Fruit fly (Drosophila melanogaster) whole organism: ENCODE data around the gene sob.

Source experiments
- CG8478 ChIP-seq: fragments of >200 bp; optimal IDR thresholded peaks from 2 replicates; lab custom pipeline; 2018; ENCODE audit warnings: inconsistent platforms
- Dll ChIP-seq: fragments of >200 bp; optimal IDR thresholded peaks from 2 replicates; lab custom pipeline; 2017
- EcR ChIP-seq, 2 experiments: fragments of >200 bp; optimal IDR thresholded peaks; 2 replicates each; lab custom pipeline; 2017; ENCODE audit warnings: missing biosample characterization in 2 of 2, missing genetic modification characterization in 2 of 2, missing genetic modification reagents in 2 of 2
- pan ChIP-seq: fragments of >200 bp; optimal IDR thresholded peaks from 2 replicates; lab custom pipeline; 2017
- psq ChIP-seq: fragments of >200 bp; optimal IDR thresholded peaks from 2 replicates; lab custom pipeline; 2017
- usp ChIP-seq: fragments of >200 bp; optimal IDR thresholded peaks from 2 replicates; lab custom pipeline; 2017; ENCODE audit warnings: missing biosample characterization, missing genetic modification characterization, mixed read lengths

sob gene

DNA sequence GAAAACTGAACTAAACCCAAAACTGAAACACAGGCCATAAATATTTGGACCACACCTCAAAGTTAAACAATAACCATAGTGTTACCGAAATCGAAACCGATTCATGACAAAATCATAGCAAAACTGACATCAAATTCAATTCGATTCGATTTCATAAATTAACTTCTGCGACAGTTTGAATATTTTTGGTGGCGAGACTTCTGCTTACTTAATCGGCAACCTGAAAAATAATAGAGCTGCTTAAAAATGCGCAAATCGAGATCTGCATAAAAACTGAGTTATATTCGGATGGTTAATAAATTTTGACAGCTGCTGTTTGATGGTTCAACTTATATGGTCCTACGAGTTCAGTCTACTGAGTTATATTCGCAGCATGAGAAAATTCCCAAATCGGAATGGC lies 23.0 kb upstream of the sob start:
- TF ChIP-seq psq (lab: Kevin White, UChicago) (no peak), EcR (GFP tag; optimal IDR thresholded peaks at IDR 0.05; lab: Kevin White, UChicago) (no peak), CG8478 (lab: Kevin White, UChicago) (no peak), usp (GFP tag; lab: Kevin White, UChicago) (no peak), pan (lab: Kevin White, UChicago) (no peak)

DNA sequence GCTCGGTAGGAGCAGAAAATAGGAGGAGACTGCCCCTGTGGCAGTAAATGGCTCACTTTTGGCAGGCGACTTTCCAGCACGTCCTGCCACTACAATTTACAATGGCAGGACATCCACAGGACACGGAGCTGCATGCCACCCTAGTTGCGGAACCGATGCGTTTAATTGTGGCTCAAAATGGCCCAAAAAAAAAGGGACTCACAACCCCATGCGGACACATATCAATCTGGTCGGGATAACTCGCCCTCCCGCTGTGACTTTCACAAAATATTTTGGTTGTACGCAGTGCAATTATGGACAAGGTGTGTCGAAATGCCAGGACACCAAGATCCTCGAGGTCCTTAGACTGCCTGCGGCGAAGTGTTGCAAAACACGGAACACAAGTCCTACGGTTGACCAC lies 22.0 kb upstream of the sob start:
- TF ChIP-seq usp (GFP tag; lab: Kevin White, UChicago) (no peak), psq (lab: Kevin White, UChicago) (no peak), Dll (no peak), pan (lab: Kevin White, UChicago) (no peak), CG8478 (lab: Kevin White, UChicago) (no peak), EcR (GFP tag; optimal IDR thresholded peaks at IDR 0.05; lab: Kevin White, UChicago) (no peak)

dm6 chr2L:3600847-3601246 lies 20.3 kb upstream of the sob start:
- TF ChIP-seq Dll (no peak), usp (GFP tag; lab: Kevin White, UChicago) (no peak)

- no peak for TF ChIP-seq CG8478 (lab: Kevin White, UChicago)
- no peak for TF ChIP-seq psq (lab: Kevin White, UChicago)
- no peak for TF ChIP-seq Dll
- no peak for TF ChIP-seq pan (lab: Kevin White, UChicago)
- no peak for TF ChIP-seq usp (GFP tag; lab: Kevin White, UChicago)
- no peak for TF ChIP-seq EcR (GFP tag; optimal IDR thresholded peaks at IDR 0.05; lab: Kevin White, UChicago)
These were observed 17.9 kb upstream of the sob start for dm6 chr2L:3598485-3598884.

dm6 chr2L:3597126-3597525 lies 16.6 kb upstream of the sob start:
- TF ChIP-seq pan (lab: Kevin White, UChicago) (no peak), Dll (no peak), CG8478 (lab: Kevin White, UChicago) (no peak), psq (lab: Kevin White, UChicago) (no peak), usp (GFP tag; lab: Kevin White, UChicago) (no peak), EcR (GFP tag; optimal IDR thresholded peaks at IDR 0.05; lab: Kevin White, UChicago) (no peak)

- TF ChIP-seq Dll: no peak
- TF ChIP-seq psq (lab: Kevin White, UChicago): no peak
- no peak for TF ChIP-seq usp (GFP tag; lab: Kevin White, UChicago)
- TF ChIP-seq EcR (GFP tag; optimal IDR thresholded peaks at IDR 0.05; lab: Kevin White, UChicago): no peak
- TF ChIP-seq pan (lab: Kevin White, UChicago): no peak
- no peak for TF ChIP-seq CG8478 (lab: Kevin White, UChicago)
These were observed 14.1 kb upstream of the sob start for dm6 chr2L:3594629-3595028.

- no peak for TF ChIP-seq usp (GFP tag; lab: Kevin White, UChicago)
- TF ChIP-seq psq (lab: Kevin White, UChicago): no peak
- TF ChIP-seq pan (lab: Kevin White, UChicago): no peak
- TF ChIP-seq Dll: no peak
- TF ChIP-seq CG8478 (lab: Kevin White, UChicago): no peak
- no peak for TF ChIP-seq EcR (GFP tag; optimal IDR thresholded peaks at IDR 0.05; lab: Kevin White, UChicago)
These were observed 13.4 kb upstream of the sob start for dm6 chr2L:3594000-3594399.

- TF ChIP-seq CG8478 (lab: Kevin White, UChicago) (no peak), Dll (no peak), pan (lab: Kevin White, UChicago) (no peak), EcR (GFP tag; optimal IDR thresholded peaks at IDR 0.05; lab: Kevin White, UChicago) (no peak), psq (lab: Kevin White, UChicago) (no peak)
These were observed 10.2 kb upstream of the sob start for dm6 chr2L:3590797-3591196.

DNA sequence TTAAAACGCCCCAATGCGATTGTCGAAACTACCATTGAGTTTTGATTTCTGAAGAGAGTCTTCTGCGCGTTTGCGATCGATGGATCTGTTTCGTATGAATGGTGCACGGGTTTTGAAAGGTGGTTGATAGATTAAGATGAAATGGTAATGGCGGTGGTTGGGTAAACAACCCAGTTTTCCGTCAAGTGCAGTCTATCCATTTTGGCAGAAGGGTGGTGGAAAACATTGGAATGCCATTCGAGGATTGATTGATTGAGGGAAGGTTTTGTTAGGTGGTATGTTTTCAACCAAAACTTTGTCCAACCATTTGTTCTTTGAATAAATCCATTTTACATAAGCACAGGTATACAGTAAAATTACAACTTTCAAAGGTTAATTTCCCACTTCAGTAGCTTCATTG lies 8.3 kb upstream of the sob start:
- TF ChIP-seq CG8478 (lab: Kevin White, UChicago) (no peak), pan (lab: Kevin White, UChicago) (no peak), psq (lab: Kevin White, UChicago) (no peak), usp (GFP tag; lab: Kevin White, UChicago) (no peak), Dll (no peak), EcR (GFP tag; optimal IDR thresholded peaks at IDR 0.05; lab: Kevin White, UChicago) (no peak)

DNA sequence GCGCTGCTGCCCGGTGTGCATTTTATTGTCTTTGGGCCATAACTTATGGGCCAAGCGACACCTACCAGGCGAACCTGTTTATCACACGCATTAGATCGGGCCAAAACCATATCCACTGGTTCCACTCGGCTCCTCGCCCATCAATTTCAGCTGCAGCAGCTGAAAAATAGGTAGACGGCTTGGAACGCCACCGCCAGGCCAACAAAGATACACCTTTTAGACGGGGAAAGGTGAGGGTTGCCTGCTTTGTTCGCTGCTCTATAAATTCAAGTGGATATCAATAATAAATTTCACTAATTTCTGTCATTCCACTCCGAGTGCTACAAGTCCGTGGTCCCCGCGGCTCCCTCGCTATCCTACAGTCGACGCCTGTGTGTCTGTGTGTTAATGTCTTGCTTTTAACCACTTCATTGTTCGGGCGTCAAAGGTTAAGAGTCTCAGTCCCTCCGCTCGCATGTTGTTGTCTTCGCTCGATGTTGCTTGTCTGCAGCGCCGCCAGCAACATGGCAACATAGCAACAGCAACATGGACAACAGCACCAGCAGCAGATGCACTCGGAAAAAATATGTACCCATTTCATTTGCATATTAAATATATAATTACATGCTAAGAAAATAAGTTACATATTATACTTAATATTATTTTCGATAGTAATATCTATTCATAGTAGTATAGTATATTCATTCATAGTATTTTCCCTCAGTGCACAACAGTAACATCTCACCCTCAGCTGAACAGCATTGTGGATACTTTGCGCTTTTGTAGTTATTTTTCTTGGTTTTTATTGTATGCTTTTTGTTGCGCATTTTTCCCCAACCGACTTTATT lies 7.6 kb upstream of the sob start:
- TF ChIP-seq Dll (no peak), CG8478 (lab: Kevin White, UChicago) (no peak), usp (GFP tag; lab: Kevin White, UChicago) (no peak), EcR (GFP tag; optimal IDR thresholded peaks at IDR 0.05; lab: Kevin White, UChicago) (no peak), psq (lab: Kevin White, UChicago) (no peak), pan (lab: Kevin White, UChicago) (no peak)

- no peak for TF ChIP-seq usp (GFP tag; lab: Kevin White, UChicago)
- no peak for TF ChIP-seq EcR (GFP tag; optimal IDR thresholded peaks at IDR 0.05; lab: Kevin White, UChicago)
- no peak for TF ChIP-seq CG8478 (lab: Kevin White, UChicago)
- TF ChIP-seq psq (lab: Kevin White, UChicago): no peak
- no peak for TF ChIP-seq pan (lab: Kevin White, UChicago)
- TF ChIP-seq Dll: no peak
These were observed 6.7 kb upstream of the sob start for dm6 chr2L:3587286-3587685.

DNA sequence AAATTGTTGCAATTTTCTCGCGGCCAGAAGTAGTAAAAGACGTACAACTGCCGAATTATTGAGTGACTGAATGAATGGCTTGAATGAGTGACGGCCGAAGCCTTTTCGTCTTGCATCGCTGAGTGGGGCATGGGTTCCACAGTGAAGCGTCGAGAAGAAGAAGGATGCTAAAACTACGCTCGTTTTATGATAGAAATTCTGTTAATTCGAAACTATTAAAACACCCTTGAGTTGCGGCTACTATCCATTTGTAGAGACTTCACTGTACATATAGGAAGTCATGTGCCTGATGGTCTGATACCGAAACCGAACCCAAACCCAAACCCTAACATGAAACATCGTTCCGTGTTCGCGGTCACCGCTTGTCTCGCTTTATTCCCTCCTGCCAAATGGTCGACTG lies 4.7 kb upstream of the sob start:
- TF ChIP-seq EcR (GFP tag; optimal IDR thresholded peaks at IDR 0.05; lab: Kevin White, UChicago) (no peak), psq (lab: Kevin White, UChicago) (no peak), Dll (no peak), CG8478 (lab: Kevin White, UChicago) (no peak), usp (GFP tag; lab: Kevin White, UChicago) (no peak), pan (lab: Kevin White, UChicago) (no peak)
